Worm (Caenorhabditis elegans) whole organism, L3 larva: ENCODE results near the gene F35E12.10.

Experiments
- R02D3.7 ChIP-seq: fragments of 150-350 bp; optimal IDR thresholded peaks from 2 replicates; lab custom pipeline; 2014; ENCODE audit warnings: missing biosample characterization, missing genetic modification characterization
- aly-2 ChIP-seq: fragments of 150-350 bp; optimal IDR thresholded peaks from 2 replicates; lab custom pipeline; 2014; ENCODE audit warnings: missing biosample characterization, missing genetic modification characterization
- ceh-28 ChIP-seq: fragments of 150-350 bp; optimal IDR thresholded peaks from 2 replicates; lab custom pipeline; 2014; ENCODE audit warnings: missing biosample characterization, missing genetic modification reagents, missing genetic modification characterization
- ceh-82 ChIP-seq: fragments of 150-350 bp; optimal IDR thresholded peaks from 2 replicates; lab custom pipeline; 2014; ENCODE audit warnings: missing biosample characterization, missing genetic modification characterization
- daf-12 ChIP-seq: fragments of 150-350 bp; optimal IDR thresholded peaks from 2 replicates; lab custom pipeline; 2014; ENCODE audit warnings: missing biosample characterization, missing genetic modification reagents, missing genetic modification characterization
- egl-5 ChIP-seq: fragments of 150-350 bp; optimal IDR thresholded peaks from 2 replicates; lab custom pipeline; 2017; ENCODE audit warnings: missing biosample characterization, missing genetic modification reagents, missing genetic modification characterization, inconsistent platforms
- elt-2 ChIP-seq: sonication (generic microtip); optimal IDR thresholded peaks from 2 replicates; lab custom pipeline; 2016; ENCODE audit warnings: missing genetic modification reagents, mild to moderate bottlenecking, missing genetic modification characterization, missing compliant biosample characterization
- eor-1 ChIP-seq, 2 experiments: fragments of 150-350 bp; optimal IDR thresholded peaks; 2 replicates each; lab custom pipeline; 2014 to 2018; ENCODE audit warnings: missing biosample characterization in 2 of 2, missing genetic modification characterization in 2 of 2
- fkh-10 ChIP-seq: sonication (generic microtip); optimal IDR thresholded peaks from 2 replicates; lab custom pipeline; 2017; ENCODE audit warnings: missing biosample characterization, missing genetic modification reagents, missing genetic modification characterization
- fos-1 ChIP-seq: fragments of 150-350 bp; optimal IDR thresholded peaks from 2 replicates; lab custom pipeline; 2014; ENCODE audit warnings: missing biosample characterization, missing genetic modification characterization
- jun-1 ChIP-seq: fragments of 150-350 bp; optimal IDR thresholded peaks from 2 replicates; lab custom pipeline; 2014; ENCODE audit warnings: missing biosample characterization, missing genetic modification reagents, missing genetic modification characterization
- lin-15B ChIP-seq: fragments of 150-350 bp; optimal IDR thresholded peaks from 2 replicates; lab custom pipeline; 2014; ENCODE audit warnings: missing biosample characterization, missing genetic modification characterization
- lin-39 ChIP-seq: fragments of 150-350 bp; optimal IDR thresholded peaks from 2 replicates; lab custom pipeline; 2018; ENCODE audit warnings: missing biosample characterization, missing genetic modification reagents, missing genetic modification characterization
- lsy-12 ChIP-seq: sonication (generic microtip); optimal IDR thresholded peaks from 2 replicates; lab custom pipeline; 2016; ENCODE audit warnings: mild to moderate bottlenecking, missing genetic modification characterization, missing compliant biosample characterization
- nfya-1 ChIP-seq: sonication (generic microtip); optimal IDR thresholded peaks from 2 replicates; lab custom pipeline; 2017; ENCODE audit warnings: missing genetic modification characterization, mild to moderate bottlenecking, missing compliant biosample characterization, antibody characterized with exemption, moderate library complexity; ENCODE audit not compliant: insufficient read depth
- nhr-11 ChIP-seq: fragments of 150-350 bp; optimal IDR thresholded peaks from 2 replicates; lab custom pipeline; 2014; ENCODE audit warnings: missing biosample characterization, missing genetic modification characterization
- nhr-23 ChIP-seq: fragments of 150-350 bp; optimal IDR thresholded peaks from 2 replicates; lab custom pipeline; 2014; ENCODE audit warnings: missing biosample characterization, missing genetic modification reagents, missing genetic modification characterization
- nhr-25 ChIP-seq: sonication (generic microtip); optimal IDR thresholded peaks from 2 replicates; lab custom pipeline; 2017; ENCODE audit warnings: missing biosample characterization, missing genetic modification characterization
- nhr-28 ChIP-seq: fragments of 150-350 bp; optimal IDR thresholded peaks from 2 replicates; lab custom pipeline; 2014; ENCODE audit warnings: missing biosample characterization, missing genetic modification characterization
- nhr-43 ChIP-seq: sonication (generic microtip); optimal IDR thresholded peaks from 2 replicates; lab custom pipeline; 2016; ENCODE audit warnings: mild to moderate bottlenecking, missing genetic modification characterization, missing compliant biosample characterization; ENCODE audit not compliant: poor library complexity, severe bottlenecking
- nhr-67 ChIP-seq: fragments of 150-350 bp; optimal IDR thresholded peaks from 2 replicates; lab custom pipeline; 2014; ENCODE audit warnings: missing biosample characterization, missing genetic modification characterization
- nhr-76 ChIP-seq: fragments of 150-350 bp; sonication (generic microtip); optimal IDR thresholded peaks from 5 replicates; lab custom pipeline; 2014; ENCODE audit warnings: missing biosample characterization, missing genetic modification characterization
- pha-4 ChIP-seq: fragments of 150-350 bp; optimal IDR thresholded peaks from 2 replicates; lab custom pipeline; 2014; ENCODE audit warnings: missing biosample characterization, missing genetic modification reagents, missing genetic modification characterization
- pqm-1 ChIP-seq: fragments of 150-350 bp; optimal IDR thresholded peaks from 2 replicates; lab custom pipeline; 2017; ENCODE audit warnings: missing biosample characterization, missing genetic modification characterization, inconsistent platforms
- skn-1 ChIP-seq: fragments of 150-350 bp; optimal IDR thresholded peaks from 2 replicates; lab custom pipeline; 2014; ENCODE audit warnings: missing biosample characterization, missing genetic modification characterization
- snpc-4 ChIP-seq: fragments of 150-350 bp; optimal IDR thresholded peaks from 2 replicates; lab custom pipeline; 2014; ENCODE audit warnings: missing biosample characterization, missing genetic modification characterization
- tbx-2 ChIP-seq: sonication (generic microtip); optimal IDR thresholded peaks from 2 replicates; lab custom pipeline; 2016; ENCODE audit warnings: mild to moderate bottlenecking, missing genetic modification characterization, missing compliant biosample characterization
- unc-62 ChIP-seq: fragments of 150-350 bp; sonication (generic microtip); optimal IDR thresholded peaks from 4 replicates; lab custom pipeline; 2014; ENCODE audit warnings: missing biosample characterization, missing genetic modification reagents, missing genetic modification characterization
- ztf-4 ChIP-seq: fragments of 150-350 bp; optimal IDR thresholded peaks from 2 replicates; lab custom pipeline; 2014; ENCODE audit warnings: missing biosample characterization, missing genetic modification characterization

The F35E12.10 gene

DNA sequence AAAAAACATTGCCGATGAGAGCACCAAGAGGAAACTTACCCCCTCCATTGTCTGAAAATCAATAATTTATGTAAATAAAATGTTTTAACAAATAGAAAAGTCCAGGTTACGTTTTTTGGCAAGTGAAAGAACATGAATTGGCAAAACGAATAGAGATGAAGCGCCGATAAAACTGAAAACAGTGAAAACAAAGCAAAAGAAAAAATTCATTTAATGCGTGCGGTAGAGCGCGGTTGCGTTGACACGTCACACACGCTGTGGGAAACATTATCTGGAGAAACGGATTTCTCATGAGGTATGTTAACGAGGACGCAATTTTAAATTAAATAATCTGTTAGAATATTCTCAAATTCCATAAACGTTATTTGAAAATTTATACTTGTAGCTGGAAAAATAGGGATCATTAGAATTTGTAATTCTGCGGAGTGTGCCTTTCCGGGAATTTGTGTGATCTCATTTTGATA lies 33.3 kb downstream of the F35E12.10 start, which contains the start of gene zipt-9:
Gene zipt-9 (minus strand): TSS at position 51 of the 464 bp plus-strand sequence.
- TF ChIP-seq jun-1 (tag; lab: Kevin White, UChicago) (no peak), lin-39 (tag; lab: Kevin White, UChicago) (peak; percentile 72), R02D3.7 (tag; lab: Kevin White, UChicago) (peak; percentile 15), ceh-28 (tag; lab: Kevin White, UChicago) (no peak), pha-4 (tag; lab: Kevin White, UChicago) (peak; percentile 82), egl-5 (tag; lab: Kevin White, UChicago) (peak; percentile 45), ceh-82 (tag; lab: Kevin White, UChicago) (peak; percentile 4), nhr-23 (peak; percentile 67), pqm-1 (tag; lab: Kevin White, UChicago) (peak; percentile 62), nhr-76 (tag; lab: Kevin White, UChicago) (no peak), unc-62 (GFP tag; lab: Kevin White, UChicago) (no peak), nhr-11 (tag; lab: Kevin White, UChicago) (peak; percentile 48), tbx-2 (tag; lab: Kevin White, UChicago) (no peak), fkh-10 (peak; percentile 60), eor-1 (tag; optimal IDR thresholded peaks at IDR 0.05; lab: Kevin White, UChicago) (no peak), skn-1 (tag; lab: Kevin White, UChicago) (peak; percentile 56), lsy-12 (tag; lab: Kevin White, UChicago) (peak; percentile 5), elt-2 (tag; lab: Kevin White, UChicago) (peak; percentile 47), nhr-43 (tag; lab: Kevin White, UChicago) (peak; percentile 43), nfya-1 (no peak), lin-15B (peak; percentile 91), nhr-28 (tag; lab: Kevin White, UChicago) (no peak), nhr-25 (tag; lab: Kevin White, UChicago) (peak; percentile 76), snpc-4 (tag; lab: Kevin White, UChicago) (peak; percentile 84)

DNA sequence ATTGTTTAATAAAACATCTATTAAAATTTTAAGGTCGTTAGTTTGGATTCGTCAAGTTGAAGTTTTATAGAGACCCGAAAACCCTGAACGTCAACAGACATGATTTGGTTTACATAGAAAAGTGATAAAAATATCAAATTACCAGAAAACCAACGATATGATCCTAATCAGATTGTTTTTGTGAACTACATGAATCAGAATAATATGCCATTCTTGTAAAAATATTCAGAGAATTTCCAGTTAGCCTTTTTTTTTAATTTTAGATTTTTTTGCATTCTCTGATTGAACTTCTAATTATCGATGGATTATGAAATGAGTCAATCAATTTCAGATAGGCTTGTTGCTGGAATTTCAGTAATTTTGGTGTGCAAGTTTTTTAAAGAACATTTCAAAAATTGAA lies 37.5 kb downstream of the F35E12.10 start, which contains the start of gene srx-96:
Gene srx-96 (plus strand): TSS at position 301 of the 400 bp plus-strand sequence.
- no peak for TF ChIP-seq ceh-82 (tag; lab: Kevin White, UChicago)
- no peak for TF ChIP-seq nhr-67
- no peak for TF ChIP-seq nhr-11 (tag; lab: Kevin White, UChicago)
- TF ChIP-seq nhr-25 (tag; lab: Kevin White, UChicago) = no peak
- TF ChIP-seq ztf-4 = no peak
- TF ChIP-seq lsy-12 (tag; lab: Kevin White, UChicago) = no peak
- TF ChIP-seq nhr-28 (tag; lab: Kevin White, UChicago) = no peak
- TF ChIP-seq tbx-2 (tag; lab: Kevin White, UChicago) = no peak

DNA sequence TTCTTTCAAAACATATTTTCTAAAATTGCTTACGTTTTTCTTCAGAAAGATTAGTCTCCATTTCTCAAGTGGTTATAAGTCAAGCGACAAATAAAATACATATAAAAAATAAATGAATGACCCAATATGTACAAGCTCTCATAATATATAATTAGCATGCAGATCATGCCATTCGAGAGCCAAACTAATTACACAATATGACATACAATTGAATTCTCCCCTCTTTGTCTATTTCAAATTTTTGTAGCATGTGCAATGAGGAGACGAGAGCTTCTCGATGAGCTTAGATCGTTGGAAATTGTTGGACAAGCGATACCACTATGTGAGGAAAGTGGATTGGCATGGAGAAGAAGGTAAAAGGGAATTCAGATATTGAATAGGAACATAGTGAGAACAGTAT lies 41.3 kb downstream of the F35E12.10 start, which contains the start of gene hlh-34:
Gene hlh-34 (minus strand): TSS at position 101 of the 400 bp plus-strand sequence.
- TF ChIP-seq ztf-4 (no peak), elt-2 (tag; lab: Kevin White, UChicago) (no peak), daf-12 (tag; lab: Kevin White, UChicago) (no peak), aly-2 (no peak)

DNA sequence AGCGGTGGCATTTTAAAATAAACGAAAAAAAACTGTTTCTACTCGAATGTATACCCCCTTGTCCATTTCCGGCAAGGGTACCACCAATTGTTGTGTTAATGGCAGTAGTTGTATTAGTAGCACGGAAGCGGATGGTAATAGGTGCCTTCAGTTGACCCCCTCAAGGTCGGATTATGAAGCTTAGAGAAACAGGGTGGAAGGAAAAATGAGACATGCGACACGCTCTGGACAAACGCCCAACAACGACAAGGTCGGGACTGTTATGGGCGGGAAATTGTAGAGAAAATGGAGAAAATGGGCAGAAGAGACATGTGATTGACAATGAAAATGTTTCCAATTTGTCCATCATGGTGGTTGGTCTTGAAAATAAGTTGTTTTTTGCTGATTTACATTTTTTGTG lies 44.6 kb downstream of the F35E12.10 start, which contains the start of gene T01D3.3:
Gene T01D3.3 (plus strand): TSS at position 312 of the 400 bp plus-strand sequence.
- peak; percentile 83 for TF ChIP-seq nhr-25 (tag; lab: Kevin White, UChicago)
- no peak for TF ChIP-seq ceh-82 (tag; lab: Kevin White, UChicago)
- TF ChIP-seq fos-1 (tag; lab: Kevin White, UChicago) = no peak
- TF ChIP-seq egl-5 (tag; lab: Kevin White, UChicago) = peak; percentile 78
- TF ChIP-seq unc-62 (GFP tag; lab: Kevin White, UChicago) = no peak
